Worm (Caenorhabditis elegans): ENCODE measurements around the gene srx-23.

- TF ChIP-seq dao-5 (tag; optimal IDR thresholded peaks at IDR 0.05) (no peak), W03F9.2 (tag; optimal IDR thresholded peaks at IDR 0.05) (no peak), him-1 (tag; optimal IDR thresholded peaks at IDR 0.05) (no peak)
Measured at ce11 chrV:638328-638727, 43.8 kb upstream of the srx-23 start, which contains the start of gene srj-37.
